Fruit fly (Drosophila melanogaster): ENCODE measurements around the gene CG44174.

CG44174 gene

dm6 chr3R:19297595-19297994, at the start of gene CG44174:
CG44174 (minus strand) TSS chr3R:19297695.
- TF ChIP-seq psq (optimal IDR thresholded peaks at IDR 0.05) (no peak), Sin3A (optimal IDR thresholded peaks at IDR 0.05) (no peak), Myc (optimal IDR thresholded peaks at IDR 0.05) (no peak), insv (optimal IDR thresholded peaks at IDR 0.05) (no peak), ttk (optimal IDR thresholded peaks at IDR 0.05) (no peak), h (optimal IDR thresholded peaks at IDR 0.05) (no peak)

dm6 chr3R:19346532-19346931, 49.0 kb upstream of the CG44174 start:
- TF ChIP-seq insv (optimal IDR thresholded peaks at IDR 0.05), result no peak
- TF ChIP-seq h (optimal IDR thresholded peaks at IDR 0.05), result no peak
- no peak for TF ChIP-seq Myc (optimal IDR thresholded peaks at IDR 0.05)
- no peak for TF ChIP-seq Sin3A (optimal IDR thresholded peaks at IDR 0.05)

dm6 chr3R:19345214-19345613, 47.7 kb upstream of the CG44174 start:
- TF ChIP-seq psq (optimal IDR thresholded peaks at IDR 0.05) (no peak), Sin3A (optimal IDR thresholded peaks at IDR 0.05) (no peak), Myc (optimal IDR thresholded peaks at IDR 0.05) (no peak), ttk (optimal IDR thresholded peaks at IDR 0.05) (no peak), insv (optimal IDR thresholded peaks at IDR 0.05) (no peak), h (optimal IDR thresholded peaks at IDR 0.05) (no peak)

dm6 chr3R:19343534-19344325, 46.2 kb upstream of the CG44174 start:
- no peak for TF ChIP-seq Myc (optimal IDR thresholded peaks at IDR 0.05)
- TF ChIP-seq h (optimal IDR thresholded peaks at IDR 0.05), result no peak

- TF ChIP-seq Myc (optimal IDR thresholded peaks at IDR 0.05), result no peak
- no peak for TF ChIP-seq ttk (optimal IDR thresholded peaks at IDR 0.05)
Measured at dm6 chr3R:19341779-19342178, 44.3 kb upstream of the CG44174 start.

dm6 chr3R:19340312-19341079, 43.0 kb upstream of the CG44174 start:
- TF ChIP-seq insv (optimal IDR thresholded peaks at IDR 0.05) (no peak), h (optimal IDR thresholded peaks at IDR 0.05) (no peak), Sin3A (optimal IDR thresholded peaks at IDR 0.05) (no peak), psq (optimal IDR thresholded peaks at IDR 0.05) (no peak), Myc (optimal IDR thresholded peaks at IDR 0.05) (no peak), ttk (optimal IDR thresholded peaks at IDR 0.05) (no peak)

dm6 chr3R:19339205-19339724, 41.8 kb upstream of the CG44174 start:
- TF ChIP-seq h (optimal IDR thresholded peaks at IDR 0.05) (no peak), insv (optimal IDR thresholded peaks at IDR 0.05) (no peak), psq (optimal IDR thresholded peaks at IDR 0.05) (no peak), Sin3A (optimal IDR thresholded peaks at IDR 0.05) (no peak), Myc (optimal IDR thresholded peaks at IDR 0.05) (no peak), ttk (optimal IDR thresholded peaks at IDR 0.05) (no peak)

- TF ChIP-seq psq (optimal IDR thresholded peaks at IDR 0.05) (no peak), ttk (optimal IDR thresholded peaks at IDR 0.05) (no peak), h (optimal IDR thresholded peaks at IDR 0.05) (no peak), Sin3A (optimal IDR thresholded peaks at IDR 0.05) (no peak), insv (optimal IDR thresholded peaks at IDR 0.05) (no peak), Myc (optimal IDR thresholded peaks at IDR 0.05) (no peak)
Measured at dm6 chr3R:19335482-19335881, 38.0 kb upstream of the CG44174 start.

- TF ChIP-seq Sin3A (optimal IDR thresholded peaks at IDR 0.05) (no peak), insv (optimal IDR thresholded peaks at IDR 0.05) (no peak), h (optimal IDR thresholded peaks at IDR 0.05) (no peak), ttk (optimal IDR thresholded peaks at IDR 0.05) (no peak), psq (optimal IDR thresholded peaks at IDR 0.05) (no peak), Myc (optimal IDR thresholded peaks at IDR 0.05) (no peak)
Measured at dm6 chr3R:19332553-19332952, 35.1 kb upstream of the CG44174 start.

- no peak for TF ChIP-seq insv (optimal IDR thresholded peaks at IDR 0.05)
- no peak for TF ChIP-seq ttk (optimal IDR thresholded peaks at IDR 0.05)
- TF ChIP-seq psq (optimal IDR thresholded peaks at IDR 0.05), result no peak
- no peak for TF ChIP-seq h (optimal IDR thresholded peaks at IDR 0.05)
- TF ChIP-seq Sin3A (optimal IDR thresholded peaks at IDR 0.05), result no peak
- TF ChIP-seq Myc (optimal IDR thresholded peaks at IDR 0.05), result no peak
Measured at dm6 chr3R:19332052-19332451, 34.6 kb upstream of the CG44174 start.

- TF ChIP-seq psq (optimal IDR thresholded peaks at IDR 0.05) (no peak), insv (optimal IDR thresholded peaks at IDR 0.05) (no peak), h (optimal IDR thresholded peaks at IDR 0.05) (no peak), Sin3A (optimal IDR thresholded peaks at IDR 0.05) (no peak), ttk (optimal IDR thresholded peaks at IDR 0.05) (no peak), Myc (optimal IDR thresholded peaks at IDR 0.05) (no peak)
Measured at dm6 chr3R:19328716-19329115, 31.2 kb upstream of the CG44174 start.

dm6 chr3R:19326043-19326805, 28.7 kb upstream of the CG44174 start, which contains the start of gene Delta:
Delta (minus strand) TSS chr3R:19326217.
- TF ChIP-seq psq (optimal IDR thresholded peaks at IDR 0.05) (no peak), Sin3A (optimal IDR thresholded peaks at IDR 0.05) (no peak), Myc (optimal IDR thresholded peaks at IDR 0.05) (no peak), h (optimal IDR thresholded peaks at IDR 0.05) (no peak), insv (optimal IDR thresholded peaks at IDR 0.05) (no peak), ttk (optimal IDR thresholded peaks at IDR 0.05) (no peak)

Data from Kc167 (cell line).